Worm (Caenorhabditis elegans) whole organism, mixed stage, embryonic: ENCODE results near the gene W02A2.5.

Experiments
- M03D4.4 ChIP-seq: sonication (generic microtip); optimal IDR thresholded peaks from 2 replicates; lab custom pipeline; 2017; ENCODE audit warnings: mild to moderate bottlenecking, missing genetic modification characterization, missing compliant biosample characterization
- ceh-43 ChIP-seq: fragments of 200-800 bp; sonication (Bioruptor generic); optimal IDR thresholded peaks from 2 replicates; lab custom pipeline; 2018; ENCODE audit warnings: mild to moderate bottlenecking, missing genetic modification characterization, moderate library complexity, missing compliant biosample characterization
- elt-3 ChIP-seq: fragments of 150-350 bp; optimal IDR thresholded peaks from 2 replicates; lab custom pipeline; 2014; ENCODE audit warnings: missing biosample characterization, missing genetic modification characterization
- hlh-1 ChIP-seq: fragments of 150-350 bp; optimal IDR thresholded peaks from 2 replicates; lab custom pipeline; 2014; ENCODE audit warnings: missing biosample characterization, missing genetic modification reagents, missing genetic modification characterization
- lin-13 ChIP-seq: fragments of 150-350 bp; optimal IDR thresholded peaks from 2 replicates; lab custom pipeline; 2014; ENCODE audit warnings: missing biosample characterization, missing genetic modification characterization
- lsy-2 ChIP-seq: fragments of 150-350 bp; optimal IDR thresholded peaks from 2 replicates; lab custom pipeline; 2014; ENCODE audit warnings: missing biosample characterization, missing genetic modification characterization
- nhr-12 ChIP-seq: fragments of 150-350 bp; optimal IDR thresholded peaks from 2 replicates; lab custom pipeline; 2014; ENCODE audit warnings: missing biosample characterization, missing genetic modification characterization
- nhr-76 ChIP-seq: sonication (generic microtip); optimal IDR thresholded peaks from 2 replicates; lab custom pipeline; 2017; ENCODE audit warnings: missing biosample characterization, missing genetic modification characterization
- unc-62 ChIP-seq: fragments of 150-350 bp; optimal IDR thresholded peaks from 2 replicates; lab custom pipeline; 2014; ENCODE audit warnings: missing biosample characterization, missing genetic modification reagents, missing genetic modification characterization

ce11 chrIV:13334287-13334686 is 8.4 kb upstream of the W02A2.5 start:
- TF ChIP-seq lsy-2 (no peak), lin-13 (tag; lab: Kevin White, UChicago) (no peak), unc-62 (GFP tag; lab: Kevin White, UChicago) (no peak), elt-3 (no peak), hlh-1 (no peak), ceh-43 (GFP tag; lab: Kevin White, UChicago) (no peak), nhr-76 (tag; lab: Kevin White, UChicago) (no peak), nhr-12 (tag; lab: Kevin White, UChicago) (no peak), M03D4.4 (tag; lab: Kevin White, UChicago) (no peak)
